Fruit fly (Drosophila melanogaster) whole organism, pupa: ENCODE data around the gene per.
A peak's percentile ranks its signal among the peaks of the same experiment; 100 is the strongest.

Experiments
- CG8301 ChIP-seq: fragments of 200-800 bp; sonication (Bioruptor generic); optimal IDR thresholded peaks from 2 replicates; lab custom pipeline; 2018; ENCODE audit warnings: missing biosample characterization, mild to moderate bottlenecking, missing genetic modification characterization
- EcR ChIP-seq: fragments of 200-800 bp; sonication (Bioruptor generic); optimal IDR thresholded peaks from 3 replicates; lab custom pipeline; 2019; ENCODE audit warnings: missing biosample characterization, missing genetic modification characterization, mild to moderate bottlenecking, moderate library complexity, missing genetic modification reagents
- gl ChIP-seq: fragments of 200-800 bp; sonication (Bioruptor generic); optimal IDR thresholded peaks from 2 replicates; lab custom pipeline; 2018; ENCODE audit warnings: missing biosample characterization, mild to moderate bottlenecking, missing genetic modification characterization

DNA sequence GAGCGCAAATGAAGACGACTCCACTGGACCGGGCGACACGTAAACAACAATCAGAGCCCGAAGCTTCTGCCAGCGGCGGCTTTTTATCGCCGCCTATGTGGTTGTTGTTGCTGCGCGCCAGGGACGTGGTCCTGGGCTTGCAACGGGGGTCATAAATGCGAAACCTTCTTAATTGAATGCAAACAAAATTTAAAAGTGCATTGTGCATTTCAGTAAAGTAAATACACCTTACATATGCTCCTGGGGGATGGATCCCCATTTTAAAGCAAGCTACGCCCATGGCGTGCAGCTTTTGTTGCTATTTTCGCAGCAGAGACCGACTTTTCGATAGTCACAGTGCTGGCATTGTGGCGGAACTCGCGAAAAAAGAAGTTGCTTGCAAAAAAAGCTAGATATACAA, 18.3 kb downstream of the per start, which contains the start of gene Ugalt:
- TF ChIP-seq gl (peak; percentile 100), CG8301 (tag; lab: Kevin White, UChicago) (peak; percentile 100), EcR (GFP tag; lab: Kevin White, UChicago) (peak; percentile 83)
